Fruit fly (Drosophila melanogaster) whole organism, embryonic: Measurements from ENCODE around the gene DCTN6-p27.

Experiments used
- Blimp-1 ChIP-seq: fragments of 200-800 bp; sonication (Bioruptor generic); optimal IDR thresholded peaks from 3 replicates; lab custom pipeline; 2018; ENCODE audit warnings: missing biosample characterization, missing genetic modification characterization, mild to moderate bottlenecking, moderate library complexity, missing genetic modification reagents
- CG10321 ChIP-seq: fragments of 200-800 bp; sonication (Bioruptor generic); IDR thresholded peaks from 2 replicates; pipeline ENCODE4 v1.3.6; 2022; ENCODE audit warnings: missing biosample characterization, missing genetic modification characterization
- CG10979 ChIP-seq: fragments of 200-800 bp; sonication (Bioruptor generic); optimal IDR thresholded peaks from 2 replicates; lab custom pipeline; 2018; ENCODE audit warnings: missing biosample characterization, mild to moderate bottlenecking, missing genetic modification characterization, moderate library complexity
- CG11723 ChIP-seq: fragments of 200-800 bp; sonication (Bioruptor generic); optimal IDR thresholded peaks from 2 replicates; lab custom pipeline; 2017; ENCODE audit warnings: missing biosample characterization, mild to moderate bottlenecking, missing genetic modification characterization
- CG12744 ChIP-seq: fragments of 200-800 bp; sonication (Bioruptor generic); optimal IDR thresholded peaks from 2 replicates; lab custom pipeline; 2016; ENCODE audit warnings: missing biosample characterization, missing genetic modification characterization
- CG16779 ChIP-seq: fragments of 200-800 bp; sonication (Bioruptor generic); IDR thresholded peaks from 2 replicates; pipeline ENCODE4 v1.3.6; 2022; ENCODE audit warnings: missing biosample characterization, missing genetic modification characterization
- CG17612 ChIP-seq: fragments of 200-800 bp; sonication (Bioruptor generic); IDR thresholded peaks from 2 replicates; pipeline ENCODE4 v1.3.6; 2022; ENCODE audit warnings: missing biosample characterization, missing genetic modification characterization
- CG18599 ChIP-seq: fragments of 200-800 bp; sonication (Bioruptor generic); optimal IDR thresholded peaks from 3 replicates; lab custom pipeline; 2017; ENCODE audit warnings: missing biosample characterization, missing genetic modification characterization, mild to moderate bottlenecking, moderate library complexity, missing genetic modification reagents
- CG2678 ChIP-seq: fragments of 200-800 bp; sonication (Bioruptor generic); optimal IDR thresholded peaks from 3 replicates; lab custom pipeline; 2019; ENCODE audit warnings: missing biosample characterization, mild to moderate bottlenecking, missing genetic modification characterization, moderate library complexity
- CG4360 ChIP-seq: fragments of 200-800 bp; sonication (Bioruptor generic); IDR thresholded peaks from 2 replicates; pipeline ENCODE4 v1.3.6; 2022; ENCODE audit warnings: missing biosample characterization, missing genetic modification characterization
- CG5180 ChIP-seq: fragments of 200-800 bp; sonication (Bioruptor generic); optimal IDR thresholded peaks from 3 replicates; lab custom pipeline; 2017; ENCODE audit warnings: missing biosample characterization, missing genetic modification characterization, mild to moderate bottlenecking, moderate library complexity, missing genetic modification reagents
- CG7271 ChIP-seq: fragments of 200-800 bp; sonication (Bioruptor generic); optimal IDR thresholded peaks from 2 replicates; lab custom pipeline; 2018; ENCODE audit warnings: missing biosample characterization, mild to moderate bottlenecking, missing genetic modification characterization, moderate library complexity
- CG7357 ChIP-seq: fragments of 200-800 bp; sonication (Bioruptor generic); IDR thresholded peaks from 3 replicates; pipeline ENCODE4 v1.3.6; 2022; ENCODE audit warnings: missing biosample characterization, missing genetic modification characterization
- CG8944 ChIP-seq: fragments of 200-800 bp; sonication (Bioruptor generic); optimal IDR thresholded peaks from 3 replicates; lab custom pipeline; 2016; ENCODE audit warnings: missing biosample characterization, missing genetic modification characterization
- CG9727 ChIP-seq: fragments of 200-800 bp; sonication (Bioruptor generic); optimal IDR thresholded peaks from 3 replicates; lab custom pipeline; 2017; ENCODE audit warnings: missing biosample characterization, mild to moderate bottlenecking, missing genetic modification characterization
- CTCF ChIP-seq: fragments of 200-800 bp; sonication (Bioruptor generic); optimal IDR thresholded peaks from 2 replicates; lab custom pipeline; 2017; ENCODE audit warnings: missing biosample characterization, mild to moderate bottlenecking, missing genetic modification characterization, moderate library complexity
- CkIIα-i1 ChIP-seq: fragments of 200-800 bp; sonication (Bioruptor generic); IDR thresholded peaks from 2 replicates; pipeline ENCODE4 v1.3.6; 2022; ENCODE audit warnings: missing biosample characterization, missing genetic modification characterization
- D ChIP-seq, 2 experiments: fragments of 200-800 bp in 1 of 2; fragments of >200 bp in 1 of 2; sonication (Bioruptor generic) in 1 of 2; optimal IDR thresholded peaks; 2 replicates in 1 of 2; 3 replicates in 1 of 2; lab custom pipeline; 2017; ENCODE audit warnings: mild to moderate bottlenecking in 1 of 2, missing biosample characterization in 1 of 2, missing genetic modification characterization in 1 of 2, missing genetic modification reagents in 1 of 2
- D19A ChIP-seq: fragments of 200-800 bp; optimal IDR thresholded peaks from 3 replicates; lab custom pipeline; 2019; ENCODE audit warnings: missing biosample characterization, mild to moderate bottlenecking, missing genetic modification characterization, moderate library complexity
- D19B ChIP-seq: fragments of 200-800 bp; sonication (Bioruptor generic); optimal IDR thresholded peaks from 2 replicates; lab custom pipeline; 2017; ENCODE audit warnings: missing biosample characterization, mild to moderate bottlenecking, missing genetic modification characterization
- ERR ChIP-seq: fragments of 200-800 bp; sonication (Bioruptor generic); optimal IDR thresholded peaks from 2 replicates; lab custom pipeline; 2016; ENCODE audit warnings: missing biosample characterization, missing genetic modification characterization
- Ets65A ChIP-seq: fragments of 200-800 bp; sonication (Bioruptor generic); peaks from one replicate; lab custom pipeline; 2016; ENCODE audit warnings: missing biosample characterization, missing genetic modification characterization
- Gsc ChIP-seq: fragments of 200-800 bp; sonication (Bioruptor generic); IDR thresholded peaks from 2 replicates; pipeline ENCODE4 v1.3.6; 2022; ENCODE audit warnings: missing biosample characterization, missing genetic modification characterization
- Hand ChIP-seq: fragments of 200-800 bp; sonication (Bioruptor generic); optimal IDR thresholded peaks from 2 replicates; lab custom pipeline; 2017; ENCODE audit warnings: mild to moderate bottlenecking, missing biosample characterization, missing genetic modification reagents, missing genetic modification characterization
- Max ChIP-seq: fragments of 200-800 bp; sonication (Bioruptor generic); optimal IDR thresholded peaks from 2 replicates; lab custom pipeline; 2016; ENCODE audit warnings: missing biosample characterization, mild to moderate bottlenecking, missing genetic modification characterization
- NC2α ChIP-seq: fragments of 200-800 bp; sonication (Bioruptor generic); optimal IDR thresholded peaks from 2 replicates; lab custom pipeline; 2016; ENCODE audit warnings: missing biosample characterization, missing genetic modification characterization
- Optix ChIP-seq: fragments of 200-800 bp; sonication (Bioruptor generic); IDR thresholded peaks from 3 replicates; pipeline ENCODE4 v1.3.6; 2022; ENCODE audit warnings: missing biosample characterization, missing genetic modification characterization
- Stat92E ChIP-seq, 3 experiments: fragments of >200 bp in 2 of 3; fragments of 200-800 bp in 1 of 3; sonication (Bioruptor generic) in 1 of 3; optimal IDR thresholded peaks; 2 replicates each; lab custom pipeline; 2017 to 2019; ENCODE audit warnings: missing biosample characterization in 3 of 3, missing genetic modification characterization in 3 of 3, mild to moderate bottlenecking in 1 of 3, moderate library complexity in 1 of 3
- bbx ChIP-seq: fragments of 200-800 bp; sonication (Bioruptor generic); IDR thresholded peaks from 2 replicates; pipeline ENCODE4 v1.3.6; 2022; ENCODE audit warnings: missing biosample characterization, missing genetic modification characterization; ENCODE audit not compliant: partially characterized antibody
- bsh ChIP-seq, 2 experiments: fragments of 200-800 bp; sonication (Bioruptor generic); optimal IDR thresholded peaks; 2 replicates each; lab custom pipeline; 2017 to 2018; ENCODE audit warnings: mild to moderate bottlenecking in 2 of 2, missing biosample characterization in 2 of 2, missing genetic modification characterization in 2 of 2, moderate library complexity in 1 of 2
- fru ChIP-seq: fragments of >200 bp; optimal IDR thresholded peaks from 2 replicates; lab custom pipeline; 2017
- grau ChIP-seq: fragments of 200-800 bp; optimal IDR thresholded peaks from 3 replicates; lab custom pipeline; 2019; ENCODE audit warnings: missing biosample characterization, mild to moderate bottlenecking, missing genetic modification characterization, moderate library complexity
- lab ChIP-seq: fragments of 200-800 bp; sonication (Bioruptor generic); optimal IDR thresholded peaks from 3 replicates; lab custom pipeline; 2017; ENCODE audit warnings: missing biosample characterization, missing genetic modification characterization, mild to moderate bottlenecking, moderate library complexity, missing genetic modification reagents
- luna ChIP-seq: fragments of 200-800 bp; sonication (Bioruptor generic); optimal IDR thresholded peaks from 2 replicates; lab custom pipeline; 2016; ENCODE audit warnings: missing biosample characterization, missing genetic modification characterization
- maf-S ChIP-seq: fragments of 200-800 bp; sonication (Bioruptor generic); optimal IDR thresholded peaks from 2 replicates; lab custom pipeline; 2016; ENCODE audit warnings: missing biosample characterization, missing genetic modification characterization
- nom ChIP-seq: fragments of 200-800 bp; sonication (Bioruptor generic); optimal IDR thresholded peaks from 2 replicates; lab custom pipeline; 2017; ENCODE audit warnings: missing biosample characterization, missing genetic modification characterization, mild to moderate bottlenecking, moderate library complexity, missing genetic modification reagents
- onecut ChIP-seq: fragments of 200-800 bp; sonication (Bioruptor generic); IDR thresholded peaks from 2 replicates; pipeline ENCODE4 v1.3.6; 2022; ENCODE audit warnings: missing biosample characterization, missing genetic modification characterization
- p53 ChIP-seq: fragments of 200-800 bp; sonication (Bioruptor generic); optimal IDR thresholded peaks from 2 replicates; lab custom pipeline; 2016; ENCODE audit warnings: missing biosample characterization, missing genetic modification characterization
- pan ChIP-seq, 4 experiments: fragments of >200 bp in 3 of 4; fragments of 200-800 bp in 1 of 4; sonication (Bioruptor generic) in 1 of 4; optimal IDR thresholded peaks in 3 of 4; IDR thresholded peaks in 1 of 4; 2 replicates each; pipeline versions ENCODE4 v1.3.6 to Lab custom; 2017 to 2022; ENCODE audit warnings: missing biosample characterization in 2 of 4, missing genetic modification characterization in 2 of 4, mixed read lengths in 1 of 4
- pfk ChIP-seq: fragments of 200-800 bp; sonication (Bioruptor generic); optimal IDR thresholded peaks from 2 replicates; lab custom pipeline; 2018; ENCODE audit warnings: missing biosample characterization, mild to moderate bottlenecking, missing genetic modification characterization, moderate library complexity
- pita ChIP-seq: fragments of 200-800 bp; sonication (Bioruptor generic); optimal IDR thresholded peaks from 2 replicates; lab custom pipeline; 2017; ENCODE audit warnings: missing biosample characterization, mild to moderate bottlenecking, missing genetic modification characterization
- sens ChIP-seq: fragments of 200-800 bp; sonication (Bioruptor generic); peaks from one replicate; lab custom pipeline; 2016; ENCODE audit warnings: missing biosample characterization, missing genetic modification characterization
- slbo ChIP-seq: fragments of 200-800 bp; sonication (Bioruptor generic); IDR thresholded peaks from 2 replicates; pipeline ENCODE4 v1.3.6; 2022; ENCODE audit warnings: missing biosample characterization, missing genetic modification characterization
- tgo ChIP-seq: fragments of 200-800 bp; sonication (Bioruptor generic); IDR thresholded peaks from 3 replicates; pipeline ENCODE4 v1.3.6; 2022; ENCODE audit warnings: missing biosample characterization, missing genetic modification characterization
- tll ChIP-seq, 2 experiments: fragments of 200-800 bp in 1 of 2; fragments of >200 bp in 1 of 2; sonication (Bioruptor generic) in 1 of 2; optimal IDR thresholded peaks; 2 replicates each; lab custom pipeline; 2017 to 2019; ENCODE audit warnings: missing biosample characterization in 2 of 2, missing genetic modification characterization in 2 of 2, mild to moderate bottlenecking in 1 of 2, moderate library complexity in 1 of 2
- twi ChIP-seq: fragments of 200-800 bp; optimal IDR thresholded peaks from 2 replicates; lab custom pipeline; 2019; ENCODE audit warnings: missing biosample characterization, mild to moderate bottlenecking, missing genetic modification characterization, moderate library complexity
- vvl ChIP-seq: fragments of 200-800 bp; sonication (Bioruptor generic); IDR thresholded peaks from 2 replicates; pipeline ENCODE4 v1.3.6; 2022; ENCODE audit warnings: missing biosample characterization, missing genetic modification characterization
- zen ChIP-seq: fragments of 200-800 bp; sonication (Bioruptor generic); optimal IDR thresholded peaks from 3 replicates; lab custom pipeline; 2018; ENCODE audit warnings: missing biosample characterization, mild to moderate bottlenecking, missing genetic modification characterization, moderate library complexity

Gene DCTN6-p27

dm6 chr2L:19155937-19156736, 24.0 kb downstream of the DCTN6-p27 start:
- TF ChIP-seq Max (GFP tag; lab: Kevin White, UChicago) (no peak), CG4360 (GFP tag; lab: Robert Waterston, UW) (0 out of 2 replicates have a peak, but pooled peaks have one; percentile 9), CG2678 (no peak), CG10979 (tag; lab: Kevin White, UChicago) (no peak), CG9727 (peak; percentile 32), lab (GFP tag; lab: Kevin White, UChicago) (no peak), onecut (GFP tag; lab: Robert Waterston, UW) (peak; percentile 49; the same call in 1 of the 2 replicates), bbx (GFP tag; lab: Robert Waterston, UW) (no peak), Gsc (no peak), vvl (GFP tag; lab: Robert Waterston, UW) (no peak), CG10321 (0 out of 2 replicates have a peak, but pooled peaks have one; percentile 15), CG8944 (GFP tag; lab: Kevin White, UChicago) (no peak), maf-S (no peak), pfk (GFP tag; lab: Kevin White, UChicago) (peak; percentile 92), ERR (no peak), CTCF (no peak), CG7271 (tag; lab: Kevin White, UChicago) (no peak), twi (peak; percentile 25), tll (GFP tag; optimal IDR thresholded peaks at IDR 0.05; lab: Kevin White, UChicago) (peak in 1 of 2 experiments; percentile 31), sens (GFP tag; lab: Kevin White, UChicago) (peak; percentile 56), CG18599 (GFP tag; lab: Kevin White, UChicago) (no peak), CG5180 (no peak), CkIIα-i1 (no peak), CG11723 (GFP tag; lab: Kevin White, UChicago) (no peak), pita (GFP tag; lab: Kevin White, UChicago) (no peak), D19A (tag; lab: Kevin White, UChicago) (peak; percentile 49), Stat92E (GFP tag; optimal IDR thresholded peaks at IDR 0.05; lab: Kevin White, UChicago) (peak in 1 of 3 experiments; percentile 93), grau (tag; lab: Kevin White, UChicago) (peak; percentile 70), NC2α (GFP tag; lab: Kevin White, UChicago) (no peak), CG7357 (no peak), D19B (GFP tag; lab: Kevin White, UChicago) (peak; percentile 29), nom (peak; percentile 99), bsh (GFP tag; optimal IDR thresholded peaks at IDR 0.05; lab: Kevin White, UChicago) (peak in 1 of 2 experiments; percentile 77), zen (peak; percentile 28), Ets65A (peak; percentile 33), pan (optimal IDR thresholded peaks at IDR 0.05; lab: Kevin White, UChicago) (no peak), pan (GFP tag; optimal IDR thresholded peaks at IDR 0.05 in 1 of 2, IDR thresholded peaks at IDR 0.05 in 1 of 2) (no peak), D (optimal IDR thresholded peaks at IDR 0.05; lab: Kevin White, UChicago) (peak; percentile 16), D (GFP tag; optimal IDR thresholded peaks at IDR 0.05; lab: Kevin White, UChicago) (no peak), CG16779 (no peak), luna (no peak), fru (lab: Kevin White, UChicago) (no peak), CG12744 (GFP tag; lab: Kevin White, UChicago) (no peak), Hand (GFP tag; lab: Kevin White, UChicago) (no peak), CG17612 (no peak), slbo (GFP tag; lab: Robert Waterston, UW) (no peak), tgo (GFP tag; lab: Robert Waterston, UW) (no peak), p53 (GFP tag; lab: Kevin White, UChicago) (no peak), Optix (GFP tag; lab: Robert Waterston, UW) (no peak), Blimp-1 (no peak)
- TF ChIP-seq, all 482 proteins: peak for 17
